Fruit fly (Drosophila melanogaster) whole organism, embryonic: ENCODE results near the gene CG34307.

Experiments
- Bdp1 ChIP-seq: fragments of 200-800 bp; sonication (Bioruptor generic); optimal IDR thresholded peaks from 3 replicates; lab custom pipeline; 2016; ENCODE audit warnings: missing biosample characterization, missing genetic modification characterization
- CG10147 ChIP-seq: fragments of 200-800 bp; sonication (Bioruptor generic); optimal IDR thresholded peaks from 2 replicates; lab custom pipeline; 2019; ENCODE audit warnings: missing biosample characterization, mild to moderate bottlenecking, missing genetic modification characterization, moderate library complexity
- CG12071 ChIP-seq: fragments of 200-800 bp; sonication (Bioruptor generic); optimal IDR thresholded peaks from 3 replicates; lab custom pipeline; 2018; ENCODE audit warnings: missing biosample characterization, mild to moderate bottlenecking, missing genetic modification characterization
- CG12104 ChIP-seq: fragments of 200-800 bp; sonication (Bioruptor generic); optimal IDR thresholded peaks from 3 replicates; lab custom pipeline; 2016; ENCODE audit warnings: missing biosample characterization, missing genetic modification characterization
- CG12219 ChIP-seq: fragments of 200-800 bp; sonication (Bioruptor generic); optimal IDR thresholded peaks from 3 replicates; lab custom pipeline; 2018; ENCODE audit warnings: missing biosample characterization, mild to moderate bottlenecking, missing genetic modification characterization
- CG12236 ChIP-seq: fragments of 200-800 bp; sonication (Bioruptor generic); optimal IDR thresholded peaks from 2 replicates; lab custom pipeline; 2016; ENCODE audit warnings: missing biosample characterization, missing genetic modification characterization
- CG1647 ChIP-seq: fragments of 200-800 bp; sonication (Bioruptor generic); optimal IDR thresholded peaks from 3 replicates; lab custom pipeline; 2016; ENCODE audit warnings: missing biosample characterization, missing genetic modification characterization
- CG16779 ChIP-seq: fragments of 200-800 bp; sonication (Bioruptor generic); IDR thresholded peaks from 2 replicates; pipeline ENCODE4 v1.3.6; 2022; ENCODE audit warnings: missing biosample characterization, missing genetic modification characterization
- CG17802 ChIP-seq: fragments of 200-800 bp; sonication (Bioruptor generic); optimal IDR thresholded peaks from 2 replicates; lab custom pipeline; 2018; ENCODE audit warnings: missing biosample characterization, mild to moderate bottlenecking, missing genetic modification characterization, moderate library complexity
- CG2712 ChIP-seq: fragments of 200-800 bp; optimal IDR thresholded peaks from 3 replicates; lab custom pipeline; 2019; ENCODE audit warnings: missing biosample characterization, mild to moderate bottlenecking, missing genetic modification characterization, moderate library complexity
- CG31388 ChIP-seq: fragments of 200-800 bp; sonication (Bioruptor generic); optimal IDR thresholded peaks from 2 replicates; lab custom pipeline; 2016; ENCODE audit warnings: missing biosample characterization, missing genetic modification characterization
- CG32532 ChIP-seq: fragments of 200-800 bp; sonication (Bioruptor generic); IDR thresholded peaks from 2 replicates; pipeline ENCODE4 v1.3.6; 2022; ENCODE audit warnings: missing biosample characterization, missing genetic modification characterization
- CG4328 ChIP-seq: fragments of 200-800 bp; sonication (Bioruptor generic); optimal IDR thresholded peaks from 3 replicates; lab custom pipeline; 2017; ENCODE audit warnings: missing biosample characterization, missing genetic modification reagents, missing genetic modification characterization
- CG43689 ChIP-seq: fragments of 200-800 bp; sonication (Bioruptor generic); IDR thresholded peaks from 2 replicates; pipeline ENCODE4 v1.3.6; 2022; ENCODE audit warnings: missing biosample characterization, missing genetic modification characterization
- CG5953 ChIP-seq: fragments of 200-800 bp; sonication (Bioruptor generic); IDR thresholded peaks from 2 replicates; pipeline ENCODE4 v1.3.6; 2022; ENCODE audit warnings: missing biosample characterization, missing genetic modification characterization
- CG6272 ChIP-seq: fragments of 200-800 bp; sonication (Bioruptor generic); IDR thresholded peaks from 2 replicates; pipeline ENCODE4 v1.3.6; 2022; ENCODE audit warnings: missing biosample characterization, missing genetic modification characterization
- CG6689 ChIP-seq: fragments of 200-800 bp; sonication (Bioruptor generic); IDR thresholded peaks from 2 replicates; pipeline ENCODE4 v1.3.6; 2022; ENCODE audit warnings: missing biosample characterization, missing genetic modification characterization
- CG9215 ChIP-seq: fragments of 200-800 bp; sonication (Bioruptor generic); IDR thresholded peaks from 2 replicates; pipeline ENCODE4 v1.3.6; 2022; ENCODE audit warnings: missing biosample characterization, missing genetic modification characterization
- Dek ChIP-seq: fragments of 200-800 bp; sonication (Bioruptor generic); optimal IDR thresholded peaks from 3 replicates; lab custom pipeline; 2019; ENCODE audit warnings: missing biosample characterization, mild to moderate bottlenecking, missing genetic modification characterization, moderate library complexity
- Fer1 ChIP-seq: fragments of 200-800 bp; sonication (Bioruptor generic); optimal IDR thresholded peaks from 2 replicates; lab custom pipeline; 2017; ENCODE audit warnings: missing biosample characterization, mild to moderate bottlenecking, missing genetic modification characterization
- HHEX ChIP-seq: fragments of 200-800 bp; sonication (Bioruptor generic); optimal IDR thresholded peaks from 3 replicates; lab custom pipeline; 2017; ENCODE audit warnings: missing biosample characterization, mild to moderate bottlenecking, missing genetic modification characterization, missing genetic modification reagents
- HmgZ ChIP-seq: fragments of 200-800 bp; sonication (Bioruptor generic); optimal IDR thresholded peaks from 2 replicates; lab custom pipeline; 2018; ENCODE audit warnings: missing biosample characterization, mild to moderate bottlenecking, missing genetic modification characterization
- Hmr ChIP-seq: fragments of 200-800 bp; sonication (Bioruptor generic); optimal IDR thresholded peaks from 3 replicates; lab custom pipeline; 2017; ENCODE audit warnings: mild to moderate bottlenecking, missing biosample characterization, missing genetic modification reagents, missing genetic modification characterization
- MBD-R2 ChIP-seq: fragments of 200-800 bp; sonication (Bioruptor generic); IDR thresholded peaks from 2 replicates; pipeline ENCODE4 v1.3.6; 2022; ENCODE audit warnings: missing biosample characterization, missing genetic modification characterization
- MTF-1 ChIP-seq: fragments of 200-800 bp; sonication (Bioruptor generic); optimal IDR thresholded peaks from 2 replicates; lab custom pipeline; 2018; ENCODE audit warnings: missing biosample characterization, mild to moderate bottlenecking, missing genetic modification characterization, borderline replicate concordance
- Neu2 ChIP-seq: fragments of 200-800 bp; sonication (Bioruptor generic); optimal IDR thresholded peaks from 3 replicates; lab custom pipeline; 2016; ENCODE audit warnings: missing biosample characterization, missing genetic modification characterization, borderline replicate concordance
- Oaz ChIP-seq: fragments of 200-800 bp; sonication (Bioruptor generic); IDR thresholded peaks from 2 replicates; pipeline ENCODE4 v1.3.6; 2022; ENCODE audit warnings: missing biosample characterization, missing genetic modification characterization
- Pdp1 ChIP-seq, 2 experiments: fragments of 200-800 bp; sonication (Bioruptor generic); optimal IDR thresholded peaks; 3 replicates each; lab custom pipeline; 2016; ENCODE audit warnings: missing biosample characterization in 2 of 2, missing genetic modification characterization in 2 of 2, mild to moderate bottlenecking in 1 of 2, moderate library complexity in 1 of 2
- Side ChIP-seq: fragments of 200-800 bp; sonication (Bioruptor generic); optimal IDR thresholded peaks from 2 replicates; lab custom pipeline; 2016; ENCODE audit warnings: missing biosample characterization, missing genetic modification characterization
- Sry-β ChIP-seq: fragments of 200-800 bp; sonication (Bioruptor generic); optimal IDR thresholded peaks from 2 replicates; lab custom pipeline; 2018; ENCODE audit warnings: missing biosample characterization, mild to moderate bottlenecking, missing genetic modification characterization, moderate library complexity
- Stat92E ChIP-seq, 3 experiments: fragments of >200 bp in 2 of 3; fragments of 200-800 bp in 1 of 3; sonication (Bioruptor generic) in 1 of 3; optimal IDR thresholded peaks; 2 replicates each; lab custom pipeline; 2017 to 2019; ENCODE audit warnings: missing biosample characterization in 3 of 3, missing genetic modification characterization in 3 of 3, mild to moderate bottlenecking in 1 of 3, moderate library complexity in 1 of 3
- ato ChIP-seq: fragments of 200-800 bp; sonication (Bioruptor generic); IDR thresholded peaks from 2 replicates; pipeline ENCODE4 v1.3.6; 2022; ENCODE audit warnings: missing biosample characterization, missing genetic modification characterization; ENCODE audit not compliant: partially characterized antibody
- emc ChIP-seq: fragments of 200-800 bp; sonication (Bioruptor generic); optimal IDR thresholded peaks from 2 replicates; lab custom pipeline; 2016; ENCODE audit warnings: missing biosample characterization, missing genetic modification characterization
- fd64A ChIP-seq: fragments of 200-800 bp; sonication (Bioruptor generic); optimal IDR thresholded peaks from 3 replicates; lab custom pipeline; 2018; ENCODE audit warnings: missing biosample characterization, mild to moderate bottlenecking, missing genetic modification characterization
- gce ChIP-seq: fragments of 200-800 bp; sonication (Bioruptor generic); IDR thresholded peaks from 3 replicates; pipeline ENCODE4 v1.3.6; 2022; ENCODE audit warnings: missing biosample characterization, missing genetic modification characterization
- gfzf ChIP-seq: fragments of 200-800 bp; sonication (Bioruptor generic); optimal IDR thresholded peaks from 2 replicates; lab custom pipeline; 2016; ENCODE audit warnings: missing biosample characterization, mild to moderate bottlenecking, missing genetic modification characterization, moderate library complexity
- ham ChIP-seq: fragments of 200-800 bp; sonication (Bioruptor generic); IDR thresholded peaks from 2 replicates; pipeline ENCODE4 v1.3.6; 2022; ENCODE audit warnings: missing biosample characterization, missing genetic modification characterization
- hbn ChIP-seq: fragments of 200-800 bp; sonication (Bioruptor generic); IDR thresholded peaks from 2 replicates; pipeline ENCODE4 v1.3.6; 2022; ENCODE audit warnings: missing biosample characterization, missing genetic modification characterization; ENCODE audit not compliant: partially characterized antibody
- ind ChIP-seq: fragments of 200-800 bp; sonication (Bioruptor generic); optimal IDR thresholded peaks from 3 replicates; lab custom pipeline; 2016; ENCODE audit warnings: missing biosample characterization, missing genetic modification characterization
- inv ChIP-seq: fragments of 200-800 bp; sonication (Bioruptor generic); IDR thresholded peaks from 2 replicates; pipeline ENCODE4 v1.3.6; 2022; ENCODE audit warnings: missing biosample characterization, missing genetic modification characterization; ENCODE audit not compliant: partially characterized antibody
- jigr1 ChIP-seq: fragments of 200-800 bp; sonication (Bioruptor generic); IDR thresholded peaks from 3 replicates; pipeline ENCODE4 v1.3.6; 2022; ENCODE audit warnings: missing biosample characterization, missing genetic modification characterization
- klu ChIP-seq: fragments of 200-800 bp; sonication (Bioruptor generic); IDR thresholded peaks from 2 replicates; pipeline ENCODE4 v1.3.6; 2022; ENCODE audit warnings: missing biosample characterization, missing genetic modification characterization
- lbe ChIP-seq: fragments of 200-800 bp; sonication (Bioruptor generic); optimal IDR thresholded peaks from 2 replicates; lab custom pipeline; 2016; ENCODE audit warnings: missing biosample characterization, mild to moderate bottlenecking, missing genetic modification characterization
- odd ChIP-seq: fragments of 200-800 bp; sonication (Bioruptor generic); optimal IDR thresholded peaks from 2 replicates; lab custom pipeline; 2017; ENCODE audit warnings: missing biosample characterization, mild to moderate bottlenecking, missing genetic modification characterization
- onecut ChIP-seq: fragments of 200-800 bp; sonication (Bioruptor generic); IDR thresholded peaks from 2 replicates; pipeline ENCODE4 v1.3.6; 2022; ENCODE audit warnings: missing biosample characterization, missing genetic modification characterization
- scrt ChIP-seq: fragments of 200-800 bp; sonication (Bioruptor generic); optimal IDR thresholded peaks from 2 replicates; lab custom pipeline; 2018; ENCODE audit warnings: missing biosample characterization, mild to moderate bottlenecking, missing genetic modification characterization, moderate library complexity
- seq ChIP-seq: fragments of 200-800 bp; sonication (Bioruptor generic); IDR thresholded peaks from 2 replicates; pipeline ENCODE4 v1.3.6; 2022; ENCODE audit warnings: missing biosample characterization, missing genetic modification characterization

The CG34307 gene

dm6 chr3R:11887114-11888037, 10.0 kb upstream of the CG34307 start, which contains the start of gene mthl5 (continued):
- TF ChIP-seq Bdp1 (GFP tag; lab: Kevin White, UChicago) = peak; percentile 52
- TF ChIP-seq Side = peak; percentile 29
- peak; percentile 59 for TF ChIP-seq CG6272 (GFP tag; lab: Robert Waterston, UW)
- 0 out of 2 replicates have a peak, but pooled peaks have one; percentile 25 for TF ChIP-seq hbn (GFP tag; lab: Robert Waterston, UW)
- peak; percentile 23 for TF ChIP-seq CG12071 (GFP tag; lab: Kevin White, UChicago)
- TF ChIP-seq CG16779 (GFP tag; lab: Robert Waterston, UW) = 0 out of 2 replicates have a peak, but pooled peaks have one; percentile 17
- TF ChIP-seq inv = no peak
- TF ChIP-seq ham = no peak
- TF ChIP-seq seq (GFP tag; lab: Robert Waterston, UW) = peak; percentile 67
- TF ChIP-seq CG12219 (GFP tag; lab: Kevin White, UChicago) = peak; percentile 75
- no peak for TF ChIP-seq ato (GFP tag; lab: Robert Waterston, UW)
- peak; percentile 90 for TF ChIP-seq CG2712 (tag; lab: Kevin White, UChicago)
- TF ChIP-seq gfzf (GFP tag; lab: Kevin White, UChicago) = no peak
- TF ChIP-seq Hmr (GFP tag; lab: Kevin White, UChicago) = peak; percentile 81
- TF ChIP-seq CG10147 (GFP tag; lab: Kevin White, UChicago) = peak; percentile 65
- TF ChIP-seq scrt (GFP tag; lab: Kevin White, UChicago) = peak; percentile 52
- peak; percentile 83 to 91 for TF ChIP-seq Pdp1 (GFP tag; optimal IDR thresholded peaks at IDR 0.05; lab: Kevin White, UChicago)
- peak; percentile 48 for TF ChIP-seq CG17802 (tag; lab: Kevin White, UChicago)
- TF ChIP-seq HHEX (GFP tag; lab: Kevin White, UChicago) = peak; percentile 78
- TF ChIP-seq emc (GFP tag; lab: Kevin White, UChicago) = peak; percentile 32
- peak; percentile 8 for TF ChIP-seq Sry-β (GFP tag; lab: Kevin White, UChicago)
- TF ChIP-seq CG5953 = no peak; the same call in 1 of the 2 replicates
- no peak; the same call in 2 of the 3 replicates for TF ChIP-seq jigr1
- peak; percentile 79 for TF ChIP-seq CG6689
- no peak for TF ChIP-seq Fer1 (GFP tag; lab: Kevin White, UChicago)
- TF ChIP-seq lbe = peak; percentile 79
- TF ChIP-seq CG12236 (GFP tag; lab: Kevin White, UChicago) = peak; percentile 47
- TF ChIP-seq Oaz (GFP tag; lab: Robert Waterston, UW) = peak; percentile 61; the same call in 1 of the 2 replicates
- TF ChIP-seq Neu2 (GFP tag; lab: Kevin White, UChicago) = no peak
- peak; percentile 58 for TF ChIP-seq CG12104 (GFP tag; lab: Kevin White, UChicago)
- peak; percentile 43; the same call in 2 of the 3 replicates for TF ChIP-seq gce
- TF ChIP-seq CG43689 (GFP tag; lab: Robert Waterston, UW) = peak; percentile 27; the same call in 1 of the 2 replicates
- peak; percentile 33 for TF ChIP-seq CG4328 (GFP tag; lab: Kevin White, UChicago)
- TF ChIP-seq Stat92E (GFP tag; optimal IDR thresholded peaks at IDR 0.05; lab: Kevin White, UChicago) = peak in 1 of 3 experiments; percentile 21
- TF ChIP-seq CG32532 = peak; percentile 78
- peak; percentile 22 for TF ChIP-seq odd (GFP tag; lab: Kevin White, UChicago)
- peak; percentile 31 for TF ChIP-seq CG31388 (GFP tag; lab: Kevin White, UChicago)
- peak; percentile 73 for TF ChIP-seq onecut (GFP tag; lab: Robert Waterston, UW)
- peak; percentile 67 for TF ChIP-seq klu (GFP tag; lab: Robert Waterston, UW)
- TF ChIP-seq ind = peak; percentile 73
- TF ChIP-seq fd64A (GFP tag; lab: Kevin White, UChicago) = no peak
- peak; percentile 40 for TF ChIP-seq Dek (tag; lab: Kevin White, UChicago)
- peak; percentile 67 for TF ChIP-seq CG1647 (GFP tag; lab: Kevin White, UChicago)
- no peak for TF ChIP-seq MTF-1
- TF ChIP-seq CG9215 (GFP tag; lab: Robert Waterston, UW) = peak; percentile 64
- TF ChIP-seq HmgZ (tag; lab: Kevin White, UChicago) = peak; percentile 55
- TF ChIP-seq MBD-R2 (GFP tag; lab: Robert Waterston, UW) = peak; percentile 27; the same call in 1 of the 2 replicates
